Fruit fly (Drosophila melanogaster): Measurements from ENCODE around the gene PAPLA1.

dm6 chr2L:8204996-8205567 lies 45.6 kb upstream of the PAPLA1 start, which contains the start of gene SLC5A11:
- TF ChIP-seq ttk (optimal IDR thresholded peaks at IDR 0.05) (no peak), insv (optimal IDR thresholded peaks at IDR 0.05) (no peak), psq (optimal IDR thresholded peaks at IDR 0.05) (no peak), Sin3A (optimal IDR thresholded peaks at IDR 0.05) (no peak), Myc (optimal IDR thresholded peaks at IDR 0.05) (no peak)

All from Kc167 (cell line).